Fruit fly (Drosophila melanogaster) S2 (cell line): ENCODE results near the gene Mf.

Experiments used
- CG8478 ChIP-seq: fragments of >200 bp; optimal IDR thresholded peaks from 2 replicates; lab custom pipeline; 2018
- CTCF ChIP-seq, 2 experiments: fragments of >200 bp; optimal IDR thresholded peaks; 2 replicates each; lab custom pipeline; 2018

The Mf gene

dm6 chr3R:15131677-15132076 is 49.6 kb downstream of the Mf start, which contains the start of gene CG42788:
Gene CG42788, minus strand, starts transcription at chr3R:15131926.
- TF ChIP-seq CG8478 = no peak
- peak; percentile 30 to 65 for TF ChIP-seq CTCF (optimal IDR thresholded peaks at IDR 0.05; lab: Kevin White, UChicago)

- TF ChIP-seq CG8478 (no peak), CTCF (optimal IDR thresholded peaks at IDR 0.05; lab: Kevin White, UChicago) (no peak)
Measured at dm6 chr3R:15130873-15131272, 50.4 kb downstream of the Mf start.

dm6 chr3R:15129998-15130397 is 51.3 kb downstream of the Mf start:
- TF ChIP-seq CTCF (optimal IDR thresholded peaks at IDR 0.05; lab: Kevin White, UChicago) (no peak), CG8478 (no peak)

dm6 chr3R:15128646-15129429 is 52.5 kb downstream of the Mf start:
- TF ChIP-seq CG8478 (no peak), CTCF (optimal IDR thresholded peaks at IDR 0.05; lab: Kevin White, UChicago) (no peak)

- TF ChIP-seq CG8478 = no peak
- TF ChIP-seq CTCF (optimal IDR thresholded peaks at IDR 0.05; lab: Kevin White, UChicago) = no peak
Measured at dm6 chr3R:15128060-15128459, 53.2 kb downstream of the Mf start.

dm6 chr3R:15125796-15126195 is 55.5 kb downstream of the Mf start:
- TF ChIP-seq CTCF (optimal IDR thresholded peaks at IDR 0.05; lab: Kevin White, UChicago) (no peak), CG8478 (no peak)

dm6 chr3R:15124559-15124958 is 56.8 kb downstream of the Mf start:
- TF ChIP-seq CTCF (optimal IDR thresholded peaks at IDR 0.05; lab: Kevin White, UChicago) (no peak), CG8478 (no peak)

dm6 chr3R:15123036-15123715 is 58.1 kb downstream of the Mf start:
- no peak for TF ChIP-seq CG8478
- TF ChIP-seq CTCF (optimal IDR thresholded peaks at IDR 0.05; lab: Kevin White, UChicago) = no peak

- TF ChIP-seq CTCF (optimal IDR thresholded peaks at IDR 0.05; lab: Kevin White, UChicago) (no peak), CG8478 (no peak)
Measured at dm6 chr3R:15121599-15122394, 59.5 kb downstream of the Mf start.
